Fruit fly (Drosophila melanogaster) whole organism, larva: ENCODE data around the gene Prx6a.

Experiments
- noc ChIP-seq: fragments of 200-800 bp; sonication (Bioruptor generic); optimal IDR thresholded peaks from 3 replicates; lab custom pipeline; 2019; ENCODE audit warnings: missing biosample characterization, mild to moderate bottlenecking, missing genetic modification characterization, moderate library complexity

Gene Prx6a

dm6 chr2L:2878188-2878587, at the start of gene Prx6a, which contains the start of gene Sbat:
TSS of gene Prx6a (minus strand) at chr2L:2878232.
TSS of gene Sbat (plus strand) at chr2L:2878344.
- TF ChIP-seq noc (tag; lab: Kevin White, UChicago), result peak; percentile 79

- no peak for TF ChIP-seq noc (tag; lab: Kevin White, UChicago)
These were observed 46.3 kb upstream of the Prx6a start for dm6 chr2L:2924266-2924801.

dm6 chr2L:2920641-2921040, 42.6 kb upstream of the Prx6a start:
- TF ChIP-seq noc (tag; lab: Kevin White, UChicago), result no peak

dm6 chr2L:2910957-2911356, 32.9 kb upstream of the Prx6a start:
- TF ChIP-seq noc (tag; lab: Kevin White, UChicago), result no peak

- TF ChIP-seq noc (tag; lab: Kevin White, UChicago), result no peak
These were observed 31.5 kb upstream of the Prx6a start for dm6 chr2L:2909495-2909894.

- TF ChIP-seq noc (tag; lab: Kevin White, UChicago), result no peak
These were observed 30.6 kb upstream of the Prx6a start for dm6 chr2L:2908440-2909154.

dm6 chr2L:2907776-2908175, 29.7 kb upstream of the Prx6a start:
- no peak for TF ChIP-seq noc (tag; lab: Kevin White, UChicago)

dm6 chr2L:2906122-2906521, 28.1 kb upstream of the Prx6a start:
- TF ChIP-seq noc (tag; lab: Kevin White, UChicago), result no peak

dm6 chr2L:2905051-2905446, 27.0 kb upstream of the Prx6a start:
- peak; percentile 87 for TF ChIP-seq noc (tag; lab: Kevin White, UChicago)

dm6 chr2L:2904316-2905050, 26.5 kb upstream of the Prx6a start:
- TF ChIP-seq noc (tag; lab: Kevin White, UChicago), result no peak

dm6 chr2L:2903649-2904048, 25.6 kb upstream of the Prx6a start:
- TF ChIP-seq noc (tag; lab: Kevin White, UChicago), result no peak

dm6 chr2L:2901445-2901844, 23.4 kb upstream of the Prx6a start:
- TF ChIP-seq noc (tag; lab: Kevin White, UChicago), result no peak

- peak; percentile 50 for TF ChIP-seq noc (tag; lab: Kevin White, UChicago)
These were observed 22.5 kb upstream of the Prx6a start for dm6 chr2L:2900392-2901028.

- TF ChIP-seq noc (tag; lab: Kevin White, UChicago), result no peak
These were observed 20.2 kb upstream of the Prx6a start for dm6 chr2L:2898247-2898646.

dm6 chr2L:2897710-2898109, 19.7 kb upstream of the Prx6a start:
- no peak for TF ChIP-seq noc (tag; lab: Kevin White, UChicago)

- no peak for TF ChIP-seq noc (tag; lab: Kevin White, UChicago)
These were observed 19.1 kb upstream of the Prx6a start for dm6 chr2L:2897024-2897549.
